Worm (Caenorhabditis elegans): ENCODE data around the gene R01B10.2.
A peak's percentile ranks its signal among the peaks of the same experiment; 100 is the strongest.
"Not testable (repeated sequence)": the region's sequence is repeated elsewhere in the genome, so short reads cannot be mapped to it uniquely, and the experiment has no call there.

The R01B10.2 gene

ce11 chrV:6044853-6045594 lies 3.7 kb upstream of the R01B10.2 start, which contains the start of gene R01B10.3:
R01B10.3 (minus strand) TSS chrV:6045129.
- TF ChIP-seq nhr-76 (tag; optimal IDR thresholded peaks at IDR 0.05) = no peak
- TF ChIP-seq mab-5 (tag; optimal IDR thresholded peaks at IDR 0.05) = no peak
- no peak for TF ChIP-seq hlh-1 (tag; optimal IDR thresholded peaks at IDR 0.05)
- TF ChIP-seq sem-2 (GFP tag; optimal IDR thresholded peaks at IDR 0.05) = no peak

- TF ChIP-seq ham-2 (GFP tag; optimal IDR thresholded peaks at IDR 0.05) (no peak), lin-32 (GFP tag; optimal IDR thresholded peaks at IDR 0.05) (no peak), unc-39 (tag; optimal IDR thresholded peaks at IDR 0.05) (no peak), mls-2 (tag; optimal IDR thresholded peaks at IDR 0.05) (no peak), tbx-8 (GFP tag; optimal IDR thresholded peaks at IDR 0.05) (no peak)
These were observed 3.2 kb upstream of the R01B10.2 start for ce11 chrV:6044448-6044847.

ce11 chrV:6043275-6044271 lies 2.3 kb upstream of the R01B10.2 start, which contains the start of gene cpi-2:
cpi-2 (plus strand) TSS chrV:6044062.
- TF ChIP-seq flh-1 (GFP tag; optimal IDR thresholded peaks at IDR 0.05) (no peak), ces-1 (GFP tag; optimal IDR thresholded peaks at IDR 0.05) (peak; percentile 24), blmp-1 (tag; optimal IDR thresholded peaks at IDR 0.05) (no peak), mls-2 (tag; optimal IDR thresholded peaks at IDR 0.05) (no peak), pha-4 (tag; optimal IDR thresholded peaks at IDR 0.05) (peak; percentile 71), nhr-76 (tag; optimal IDR thresholded peaks at IDR 0.05) (no peak), ceh-39 (tag; optimal IDR thresholded peaks at IDR 0.05) (peak; percentile 65), mep-1 (tag; optimal IDR thresholded peaks at IDR 0.05) (peak; percentile 8), unc-120 (tag; optimal IDR thresholded peaks at IDR 0.05; ENCODE audit: poor library complexity, severe bottlenecking) (peak; percentile 50)

- TF ChIP-seq lin-13, nhr-12, M03D4.4 (tag; optimal IDR thresholded peaks at IDR 0.05): not testable (repeated sequence)
These were observed 2.7 kb downstream of the R01B10.2 start, which contains the start of gene F29G9.1 for ce11 chrV:6038405-6039151. F29G9.1 (plus strand) TSS chrV:6039101.

- TF ChIP-seq cnd-1 (tag; optimal IDR thresholded peaks at IDR 0.05) (no peak), lin-13 (tag; optimal IDR thresholded peaks at IDR 0.05) (no peak), sptf-1 (tag; optimal IDR thresholded peaks at IDR 0.05) (no peak), elt-3 (tag; optimal IDR thresholded peaks at IDR 0.05) (no peak), mls-2 (tag; optimal IDR thresholded peaks at IDR 0.05) (no peak), M03D4.4 (tag; optimal IDR thresholded peaks at IDR 0.05) (no peak), zip-8 (tag; optimal IDR thresholded peaks at IDR 0.05) (no peak), mab-5 (tag; optimal IDR thresholded peaks at IDR 0.05) (no peak), nhr-237 (tag; optimal IDR thresholded peaks at IDR 0.05) (no peak), ceh-83 (GFP tag; optimal IDR thresholded peaks at IDR 0.05) (no peak), pha-4 (tag; optimal IDR thresholded peaks at IDR 0.05) (no peak), sem-2 (GFP tag; optimal IDR thresholded peaks at IDR 0.05) (no peak), nhr-2 (tag; optimal IDR thresholded peaks at IDR 0.05) (no peak), nhr-76 (tag; optimal IDR thresholded peaks at IDR 0.05) (no peak), drap-1 (GFP tag; optimal IDR thresholded peaks at IDR 0.05) (no peak), blmp-1 (tag; optimal IDR thresholded peaks at IDR 0.05) (no peak)
These were observed 4.7 kb downstream of the R01B10.2 start for ce11 chrV:6036547-6036946.

All from whole organism, mixed stage, embryonic.